Fruit fly (Drosophila melanogaster) whole organism: Measurements from ENCODE around the gene dpr11.

Experiments
- CG8478 ChIP-seq: fragments of >200 bp; optimal IDR thresholded peaks from 2 replicates; lab custom pipeline; 2018; ENCODE audit warnings: inconsistent platforms
- Dll ChIP-seq: fragments of >200 bp; optimal IDR thresholded peaks from 2 replicates; lab custom pipeline; 2017
- EcR ChIP-seq, 2 experiments: fragments of >200 bp; optimal IDR thresholded peaks; 2 replicates each; lab custom pipeline; 2017; ENCODE audit warnings: missing biosample characterization in 2 of 2, missing genetic modification characterization in 2 of 2, missing genetic modification reagents in 2 of 2
- pan ChIP-seq: fragments of >200 bp; optimal IDR thresholded peaks from 2 replicates; lab custom pipeline; 2017
- psq ChIP-seq: fragments of >200 bp; optimal IDR thresholded peaks from 2 replicates; lab custom pipeline; 2017
- usp ChIP-seq: fragments of >200 bp; optimal IDR thresholded peaks from 2 replicates; lab custom pipeline; 2017; ENCODE audit warnings: missing biosample characterization, missing genetic modification characterization, mixed read lengths

dpr11 gene

dm6 chr3R:6593068-6593567, at the start of gene dpr11:
Gene dpr11 (minus strand): TSS chr3R:6593330.
- TF ChIP-seq pan (lab: Kevin White, UChicago) (no peak), psq (lab: Kevin White, UChicago) (no peak), usp (GFP tag; lab: Kevin White, UChicago) (no peak), CG8478 (no peak), EcR (GFP tag; optimal IDR thresholded peaks at IDR 0.05; lab: Kevin White, UChicago) (no peak), Dll (no peak)

- TF ChIP-seq CG8478 (no peak), Dll (no peak), EcR (GFP tag; optimal IDR thresholded peaks at IDR 0.05; lab: Kevin White, UChicago) (no peak), usp (GFP tag; lab: Kevin White, UChicago) (no peak), psq (lab: Kevin White, UChicago) (no peak), pan (lab: Kevin White, UChicago) (no peak)
Measured at dm6 chr3R:6640932-6641331, 47.8 kb upstream of the dpr11 start, which contains the start of gene CG31286. Gene CG31286 (plus strand): TSS chr3R:6641232.

- TF ChIP-seq pan (lab: Kevin White, UChicago) (no peak), usp (GFP tag; lab: Kevin White, UChicago) (no peak), CG8478 (no peak), psq (lab: Kevin White, UChicago) (no peak), Dll (no peak), EcR (GFP tag; optimal IDR thresholded peaks at IDR 0.05; lab: Kevin White, UChicago) (no peak)
Measured at dm6 chr3R:6629851-6630250, 36.7 kb upstream of the dpr11 start, which contains the start of gene sunz. Gene sunz (plus strand): TSS chr3R:6630151.

DNA sequence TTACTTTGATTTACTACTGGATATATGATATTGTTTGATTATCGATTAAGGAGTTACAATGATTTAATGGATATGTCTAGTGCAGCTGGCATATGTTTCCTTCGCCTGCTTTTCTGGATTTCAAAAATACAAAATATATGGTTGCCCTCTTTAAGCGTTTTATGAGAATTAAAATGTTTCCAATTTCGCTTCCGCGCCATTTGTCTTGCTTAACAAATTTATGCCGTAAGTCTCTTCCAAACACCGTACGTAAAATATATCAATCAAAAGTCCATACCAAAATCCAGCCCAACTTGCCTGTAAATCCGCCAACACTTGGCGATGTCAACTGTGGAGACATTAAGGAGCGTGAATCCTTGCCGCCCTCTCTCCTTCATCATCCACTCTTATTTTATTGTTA, 36.1 kb upstream of the dpr11 start, which contains the start of gene CG15177:
TSS of gene CG15177 (minus strand) at position 101 of the 400 bp plus-strand sequence.
- TF ChIP-seq pan (lab: Kevin White, UChicago), result no peak
- no peak for TF ChIP-seq CG8478
- TF ChIP-seq psq (lab: Kevin White, UChicago), result no peak
- no peak for TF ChIP-seq usp (GFP tag; lab: Kevin White, UChicago)
- TF ChIP-seq EcR (GFP tag; optimal IDR thresholded peaks at IDR 0.05; lab: Kevin White, UChicago), result no peak
- no peak for TF ChIP-seq Dll

- no peak for TF ChIP-seq CG8478
- TF ChIP-seq EcR (GFP tag; optimal IDR thresholded peaks at IDR 0.05; lab: Kevin White, UChicago), result no peak
Measured at dm6 chr3R:6627800-6628199, 34.7 kb upstream of the dpr11 start, which contains the start of gene sowi. Gene sowi (minus strand): TSS chr3R:6627900.

DNA sequence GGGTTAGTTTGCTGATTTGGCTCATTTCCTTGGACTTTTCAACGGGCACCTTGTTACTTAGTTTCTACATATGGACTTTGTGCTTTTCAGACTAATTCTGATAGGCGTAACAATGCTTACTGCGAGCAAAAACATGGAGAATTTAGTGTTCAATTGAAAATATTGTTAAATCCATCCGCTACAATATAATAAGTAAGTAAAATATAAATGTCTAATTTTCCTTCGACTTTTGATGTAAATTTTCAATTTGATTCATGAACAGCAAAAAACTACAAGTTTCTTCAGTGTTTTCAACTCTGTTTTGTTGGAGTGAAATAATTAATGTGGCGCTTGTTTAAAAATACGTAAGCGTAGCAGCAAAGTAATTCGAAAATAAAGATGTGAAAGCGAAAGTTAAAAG, 15.7 kb upstream of the dpr11 start, which contains the start of gene glob2:
TSS of gene glob2 (minus strand) at position 101 of the 400 bp plus-strand sequence.
- TF ChIP-seq pan (lab: Kevin White, UChicago), result no peak
- TF ChIP-seq usp (GFP tag; lab: Kevin White, UChicago), result no peak
- TF ChIP-seq Dll, result no peak
- TF ChIP-seq EcR (GFP tag; optimal IDR thresholded peaks at IDR 0.05; lab: Kevin White, UChicago), result no peak

dm6 chr3R:6605142-6605541, 12.0 kb upstream of the dpr11 start:
- TF ChIP-seq CG8478 (no peak), pan (lab: Kevin White, UChicago) (no peak), psq (lab: Kevin White, UChicago) (no peak), EcR (GFP tag; optimal IDR thresholded peaks at IDR 0.05; lab: Kevin White, UChicago) (no peak), Dll (no peak), usp (GFP tag; lab: Kevin White, UChicago) (no peak)

dm6 chr3R:6600942-6601341, 7.8 kb upstream of the dpr11 start, which contains the start of gene CG31482:
Gene CG31482 (plus strand): TSS chr3R:6601242.
- TF ChIP-seq psq (lab: Kevin White, UChicago), result no peak
- TF ChIP-seq pan (lab: Kevin White, UChicago), result no peak
- no peak for TF ChIP-seq EcR (GFP tag; optimal IDR thresholded peaks at IDR 0.05; lab: Kevin White, UChicago)
- TF ChIP-seq CG8478, result no peak
- TF ChIP-seq Dll, result no peak
- no peak for TF ChIP-seq usp (GFP tag; lab: Kevin White, UChicago)

DNA sequence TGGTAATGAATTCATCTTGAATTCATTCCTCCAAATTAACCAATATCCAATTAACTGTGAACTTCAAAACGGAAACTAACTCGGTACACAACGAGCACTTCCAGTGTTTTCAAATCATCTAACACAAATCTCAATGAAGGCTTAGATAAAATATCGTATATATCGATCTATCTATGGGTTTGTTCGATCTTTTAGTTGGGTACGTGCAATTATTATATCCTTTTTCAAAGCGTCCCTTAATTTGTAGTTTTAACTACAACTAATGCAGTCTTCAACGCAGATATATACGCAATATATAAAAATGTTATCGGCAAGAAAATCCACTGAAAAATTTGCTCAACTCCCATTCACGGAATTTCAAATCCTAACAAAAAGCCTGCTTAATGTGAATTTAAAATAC, 4.8 kb upstream of the dpr11 start, which contains the start of gene CG1138:
TSS of gene CG1138 (minus strand) at position 101 of the 400 bp plus-strand sequence.
- TF ChIP-seq usp (GFP tag; lab: Kevin White, UChicago), result no peak
- TF ChIP-seq EcR (GFP tag; optimal IDR thresholded peaks at IDR 0.05; lab: Kevin White, UChicago), result no peak

- TF ChIP-seq EcR (GFP tag; optimal IDR thresholded peaks at IDR 0.05; lab: Kevin White, UChicago), result no peak
- no peak for TF ChIP-seq CG8478
- no peak for TF ChIP-seq usp (GFP tag; lab: Kevin White, UChicago)
- no peak for TF ChIP-seq psq (lab: Kevin White, UChicago)
- TF ChIP-seq pan (lab: Kevin White, UChicago), result no peak
- TF ChIP-seq Dll, result no peak
Measured at dm6 chr3R:6580484-6580883, 12.6 kb downstream of the dpr11 start, which contains the start of gene CG2336. Gene CG2336 (plus strand): TSS chr3R:6580784.

DNA sequence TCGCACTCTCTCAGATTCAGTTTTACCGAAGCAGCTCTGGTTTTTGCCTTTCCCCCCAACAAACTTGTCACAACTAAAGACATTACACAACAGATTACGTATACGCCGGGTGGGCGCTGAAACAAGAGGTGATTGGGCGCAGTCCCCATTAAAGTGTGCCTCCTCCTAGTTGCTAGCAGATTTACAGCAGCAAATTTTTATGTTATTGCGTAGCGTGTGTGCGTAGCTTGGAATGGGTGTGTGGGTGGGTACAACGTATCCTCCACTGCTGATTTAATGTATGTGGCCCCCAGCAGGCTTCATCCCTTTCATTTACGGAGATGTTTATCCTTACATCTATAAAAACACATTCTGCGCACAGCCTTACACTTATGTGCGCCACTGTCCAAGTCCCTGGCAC, 24.3 kb downstream of the dpr11 start:
- TF ChIP-seq usp (GFP tag; lab: Kevin White, UChicago), result no peak
- no peak for TF ChIP-seq EcR (GFP tag; optimal IDR thresholded peaks at IDR 0.05; lab: Kevin White, UChicago)
- no peak for TF ChIP-seq Dll
- no peak for TF ChIP-seq psq (lab: Kevin White, UChicago)
- no peak for TF ChIP-seq pan (lab: Kevin White, UChicago)
- TF ChIP-seq CG8478, result no peak

dm6 chr3R:6560251-6560650, 32.9 kb downstream of the dpr11 start, which contains the start of gene CG1137:
Gene CG1137 (minus strand): TSS chr3R:6560351.
- TF ChIP-seq CG8478 (no peak), pan (lab: Kevin White, UChicago) (no peak), EcR (GFP tag; optimal IDR thresholded peaks at IDR 0.05; lab: Kevin White, UChicago) (no peak), Dll (no peak), usp (GFP tag; lab: Kevin White, UChicago) (no peak), psq (lab: Kevin White, UChicago) (no peak)
